Fruit fly (Drosophila melanogaster): ENCODE data around the gene CG8112.

DNA sequence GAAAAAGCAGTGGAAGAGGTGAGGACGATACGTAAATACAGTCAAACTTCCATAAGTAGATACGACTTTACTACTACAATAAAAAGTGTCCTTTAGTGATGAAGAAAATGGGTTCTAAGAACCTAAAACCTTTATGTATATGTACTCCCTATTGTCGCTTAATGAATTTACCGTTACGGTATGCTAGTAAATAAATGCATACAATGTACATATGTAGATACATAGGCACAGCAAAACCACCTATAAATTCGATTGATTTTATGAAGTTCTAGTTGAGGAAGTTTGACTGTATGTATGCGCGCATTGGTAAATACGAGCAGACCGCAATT, 3.8 kb downstream of the CG8112 start:
- TF ChIP-seq psq (GFP tag; optimal IDR thresholded peaks at IDR 0.05) (no peak), pan (optimal IDR thresholded peaks at IDR 0.05) (no peak), Sp1 (GFP tag; optimal IDR thresholded peaks at IDR 0.05) (no peak)
